Worm (Caenorhabditis elegans) whole organism, L3 larva: ENCODE results near the gene Y40B10B.1.

Experiments used
- lin-15B ChIP-seq: fragments of 150-350 bp; optimal IDR thresholded peaks from 2 replicates; lab custom pipeline; 2014; ENCODE audit warnings: missing biosample characterization, missing genetic modification characterization
- lin-39 ChIP-seq: fragments of 150-350 bp; optimal IDR thresholded peaks from 2 replicates; lab custom pipeline; 2018; ENCODE audit warnings: missing biosample characterization, missing genetic modification reagents, missing genetic modification characterization
- lsy-12 ChIP-seq: sonication (generic microtip); optimal IDR thresholded peaks from 2 replicates; lab custom pipeline; 2016; ENCODE audit warnings: mild to moderate bottlenecking, missing genetic modification characterization, missing compliant biosample characterization
- nhr-12 ChIP-seq: fragments of 150-350 bp; optimal IDR thresholded peaks from 2 replicates; lab custom pipeline; 2014; ENCODE audit warnings: missing biosample characterization, missing genetic modification characterization
- nhr-23 ChIP-seq: fragments of 150-350 bp; optimal IDR thresholded peaks from 2 replicates; lab custom pipeline; 2014; ENCODE audit warnings: missing biosample characterization, missing genetic modification reagents, missing genetic modification characterization
- nhr-76 ChIP-seq: fragments of 150-350 bp; sonication (generic microtip); optimal IDR thresholded peaks from 5 replicates; lab custom pipeline; 2014; ENCODE audit warnings: missing biosample characterization, missing genetic modification characterization
- pqm-1 ChIP-seq: fragments of 150-350 bp; optimal IDR thresholded peaks from 2 replicates; lab custom pipeline; 2017; ENCODE audit warnings: missing biosample characterization, missing genetic modification characterization, inconsistent platforms
- snpc-4 ChIP-seq: fragments of 150-350 bp; optimal IDR thresholded peaks from 2 replicates; lab custom pipeline; 2014; ENCODE audit warnings: missing biosample characterization, missing genetic modification characterization

DNA sequence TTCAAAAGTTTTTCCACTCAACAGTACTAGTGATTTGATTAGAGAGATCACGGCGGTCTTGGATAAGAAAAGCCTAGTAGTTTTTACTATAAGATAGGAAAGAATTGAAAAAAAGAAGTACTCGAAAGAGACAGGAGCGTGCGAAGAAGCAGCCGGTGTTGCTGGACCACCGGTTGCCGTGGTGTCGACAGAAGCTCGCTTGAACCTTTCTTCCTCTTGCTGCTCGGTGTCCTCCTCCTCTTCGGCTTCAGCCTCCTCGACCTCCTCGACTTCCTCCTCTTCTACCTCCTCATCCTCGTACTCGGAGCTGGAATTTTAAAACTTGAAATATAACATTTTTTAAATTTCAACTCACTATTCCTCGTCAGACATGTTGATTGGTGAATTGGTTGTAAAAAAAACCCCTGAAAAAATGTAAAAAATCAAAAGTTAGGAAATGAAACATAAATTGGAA, 31.2 kb upstream of the Y40B10B.1 start, which contains the start of gene tnt-4:
- TF ChIP-seq lin-15B (no peak), nhr-76 (tag; lab: Kevin White, UChicago) (no peak), nhr-12 (tag; lab: Kevin White, UChicago) (no peak), nhr-23 (tag; lab: Kevin White, UChicago) (no peak), pqm-1 (no peak), lsy-12 (tag; lab: Kevin White, UChicago) (no peak), lin-39 (tag; lab: Kevin White, UChicago) (no peak), snpc-4 (no peak)
